Fruit fly (Drosophila melanogaster) whole organism, embryonic: ENCODE measurements around the gene CG17177.

ENCODE experiments used
- CG10147 ChIP-seq: fragments of 200-800 bp; sonication (Bioruptor generic); optimal IDR thresholded peaks from 2 replicates; lab custom pipeline; 2019; ENCODE audit warnings: missing biosample characterization, mild to moderate bottlenecking, missing genetic modification characterization, moderate library complexity
- CG10209 ChIP-seq: fragments of 200-800 bp; sonication (Bioruptor generic); optimal IDR thresholded peaks from 3 replicates; lab custom pipeline; 2017; ENCODE audit warnings: missing biosample characterization, mild to moderate bottlenecking, missing genetic modification characterization, missing genetic modification reagents
- CG10267 ChIP-seq: fragments of 200-800 bp; sonication (Bioruptor generic); optimal IDR thresholded peaks from 2 replicates; lab custom pipeline; 2018; ENCODE audit warnings: missing biosample characterization, mild to moderate bottlenecking, missing genetic modification characterization, moderate library complexity
- CG10321 ChIP-seq: fragments of 200-800 bp; sonication (Bioruptor generic); IDR thresholded peaks from 2 replicates; pipeline ENCODE4 v1.3.6; 2022; ENCODE audit warnings: missing biosample characterization, missing genetic modification characterization
- CG10462 ChIP-seq: fragments of 200-800 bp; sonication (Bioruptor generic); optimal IDR thresholded peaks from 2 replicates; lab custom pipeline; 2016; ENCODE audit warnings: missing biosample characterization, missing genetic modification characterization
- CG11085 ChIP-seq: fragments of 200-800 bp; sonication (Bioruptor generic); IDR thresholded peaks from 2 replicates; pipeline ENCODE4 v1.3.6; 2022; ENCODE audit warnings: missing biosample characterization, missing genetic modification characterization
- CG12155 ChIP-seq: fragments of 200-800 bp; sonication (Bioruptor generic); optimal IDR thresholded peaks from 3 replicates; lab custom pipeline; 2016; ENCODE audit warnings: missing biosample characterization, missing genetic modification characterization
- CG12236 ChIP-seq: fragments of 200-800 bp; sonication (Bioruptor generic); optimal IDR thresholded peaks from 2 replicates; lab custom pipeline; 2016; ENCODE audit warnings: missing biosample characterization, missing genetic modification characterization
- CG12659 ChIP-seq: fragments of 200-800 bp; sonication (Bioruptor generic); optimal IDR thresholded peaks from 3 replicates; lab custom pipeline; 2017; ENCODE audit warnings: mild to moderate bottlenecking, missing biosample characterization, missing genetic modification reagents, missing genetic modification characterization
- CG13775 ChIP-seq: fragments of 200-800 bp; sonication (Bioruptor generic); optimal IDR thresholded peaks from 3 replicates; lab custom pipeline; 2017; ENCODE audit warnings: missing biosample characterization, mild to moderate bottlenecking, missing genetic modification characterization
- CG1647 ChIP-seq: fragments of 200-800 bp; sonication (Bioruptor generic); optimal IDR thresholded peaks from 3 replicates; lab custom pipeline; 2016; ENCODE audit warnings: missing biosample characterization, missing genetic modification characterization
- CG17361 ChIP-seq: fragments of 200-800 bp; sonication (Bioruptor generic); IDR thresholded peaks from 3 replicates; pipeline ENCODE4 v1.3.6; 2022; ENCODE audit warnings: missing biosample characterization, missing genetic modification characterization
- CG1832 ChIP-seq: fragments of 200-800 bp; sonication (Bioruptor generic); optimal IDR thresholded peaks from 2 replicates; lab custom pipeline; 2017; ENCODE audit warnings: missing biosample characterization, mild to moderate bottlenecking, missing genetic modification characterization, inconsistent platforms
- CG18619 ChIP-seq: fragments of 200-800 bp; sonication (Bioruptor generic); optimal IDR thresholded peaks from 3 replicates; lab custom pipeline; 2017; ENCODE audit warnings: missing biosample characterization, mild to moderate bottlenecking, missing genetic modification characterization
- CG2678 ChIP-seq: fragments of 200-800 bp; sonication (Bioruptor generic); optimal IDR thresholded peaks from 3 replicates; lab custom pipeline; 2019; ENCODE audit warnings: missing biosample characterization, mild to moderate bottlenecking, missing genetic modification characterization, moderate library complexity
- CG33213 ChIP-seq: fragments of 200-800 bp; sonication (Bioruptor generic); optimal IDR thresholded peaks from 3 replicates; lab custom pipeline; 2016; ENCODE audit warnings: missing biosample characterization, missing genetic modification characterization
- CG6813 ChIP-seq: fragments of 200-800 bp; sonication (Bioruptor generic); optimal IDR thresholded peaks from 2 replicates; lab custom pipeline; 2017; ENCODE audit warnings: missing biosample characterization, missing genetic modification characterization, mild to moderate bottlenecking, moderate library complexity, missing genetic modification reagents
- CG6854 ChIP-seq: fragments of 200-800 bp; sonication (Bioruptor generic); optimal IDR thresholded peaks from 3 replicates; lab custom pipeline; 2017; ENCODE audit warnings: missing biosample characterization, mild to moderate bottlenecking, missing genetic modification characterization
- CG7786 ChIP-seq: fragments of 200-800 bp; sonication (Bioruptor generic); optimal IDR thresholded peaks from 2 replicates; lab custom pipeline; 2016; ENCODE audit warnings: missing biosample characterization, missing genetic modification characterization
- CG7839 ChIP-seq: fragments of 200-800 bp; sonication (Bioruptor generic); optimal IDR thresholded peaks from 3 replicates; lab custom pipeline; 2018; ENCODE audit warnings: missing biosample characterization, mild to moderate bottlenecking, missing genetic modification characterization, moderate library complexity
- CG8089 ChIP-seq: fragments of 200-800 bp; sonication (Bioruptor generic); optimal IDR thresholded peaks from 3 replicates; lab custom pipeline; 2016; ENCODE audit warnings: missing biosample characterization, missing genetic modification characterization
- CG8281 ChIP-seq: fragments of 200-800 bp; sonication (Bioruptor generic); optimal IDR thresholded peaks from 2 replicates; lab custom pipeline; 2018; ENCODE audit warnings: missing biosample characterization, mild to moderate bottlenecking, missing genetic modification characterization, moderate library complexity
- CG9727 ChIP-seq: fragments of 200-800 bp; sonication (Bioruptor generic); optimal IDR thresholded peaks from 3 replicates; lab custom pipeline; 2017; ENCODE audit warnings: missing biosample characterization, mild to moderate bottlenecking, missing genetic modification characterization
- CG9817 ChIP-seq: fragments of 200-800 bp; sonication (Bioruptor generic); optimal IDR thresholded peaks from 2 replicates; lab custom pipeline; 2018; ENCODE audit warnings: missing biosample characterization, mild to moderate bottlenecking, missing genetic modification characterization, moderate library complexity
- D19B ChIP-seq: fragments of 200-800 bp; sonication (Bioruptor generic); optimal IDR thresholded peaks from 2 replicates; lab custom pipeline; 2017; ENCODE audit warnings: missing biosample characterization, mild to moderate bottlenecking, missing genetic modification characterization
- Dek ChIP-seq: fragments of 200-800 bp; sonication (Bioruptor generic); optimal IDR thresholded peaks from 3 replicates; lab custom pipeline; 2019; ENCODE audit warnings: missing biosample characterization, mild to moderate bottlenecking, missing genetic modification characterization, moderate library complexity
- Lhr ChIP-seq: fragments of 200-800 bp; sonication (Bioruptor generic); optimal IDR thresholded peaks from 3 replicates; lab custom pipeline; 2017; ENCODE audit warnings: mild to moderate bottlenecking, missing biosample characterization, missing genetic modification reagents, missing genetic modification characterization
- Oli ChIP-seq: fragments of 200-800 bp; sonication (Bioruptor generic); optimal IDR thresholded peaks from 2 replicates; lab custom pipeline; 2018; ENCODE audit warnings: missing biosample characterization, mild to moderate bottlenecking, missing genetic modification characterization, moderate library complexity
- Sry-δ ChIP-seq: fragments of 200-800 bp; sonication (Bioruptor generic); optimal IDR thresholded peaks from 2 replicates; lab custom pipeline; 2016; ENCODE audit warnings: missing biosample characterization, missing genetic modification characterization
- bbx ChIP-seq: fragments of 200-800 bp; sonication (Bioruptor generic); IDR thresholded peaks from 2 replicates; pipeline ENCODE4 v1.3.6; 2022; ENCODE audit warnings: missing biosample characterization, missing genetic modification characterization; ENCODE audit not compliant: partially characterized antibody
- cad ChIP-seq: fragments of >200 bp; optimal IDR thresholded peaks from 2 replicates; lab custom pipeline; 2017; ENCODE audit warnings: missing biosample characterization, missing genetic modification characterization
- caup ChIP-seq: fragments of 200-800 bp; sonication (Bioruptor generic); optimal IDR thresholded peaks from 3 replicates; lab custom pipeline; 2017; ENCODE audit warnings: missing biosample characterization, mild to moderate bottlenecking, missing genetic modification characterization, moderate library complexity; ENCODE audit not compliant: severe bottlenecking
- gcm ChIP-seq: fragments of 200-800 bp; sonication (Bioruptor generic); optimal IDR thresholded peaks from 2 replicates; lab custom pipeline; 2019; ENCODE audit warnings: missing biosample characterization, mild to moderate bottlenecking, missing genetic modification characterization, moderate library complexity
- ham ChIP-seq: fragments of 200-800 bp; sonication (Bioruptor generic); IDR thresholded peaks from 2 replicates; pipeline ENCODE4 v1.3.6; 2022; ENCODE audit warnings: missing biosample characterization, missing genetic modification characterization
- hb ChIP-seq: fragments of 200-800 bp; sonication (Bioruptor generic); IDR thresholded peaks from 3 replicates; pipeline ENCODE4 v1.3.6; 2022; ENCODE audit warnings: missing biosample characterization, missing genetic modification characterization; ENCODE audit not compliant: partially characterized antibody
- kni ChIP-seq: fragments of 200-800 bp; sonication (Bioruptor generic); optimal IDR thresholded peaks from 3 replicates; lab custom pipeline; 2017; ENCODE audit warnings: mild to moderate bottlenecking, missing biosample characterization, missing genetic modification reagents, missing genetic modification characterization
- knrl ChIP-seq: fragments of 200-800 bp; sonication (Bioruptor generic); IDR thresholded peaks from 3 replicates; pipeline ENCODE4 v1.3.6; 2022; ENCODE audit warnings: missing biosample characterization, missing genetic modification characterization; ENCODE audit not compliant: partially characterized antibody
- maf-S ChIP-seq: fragments of 200-800 bp; sonication (Bioruptor generic); optimal IDR thresholded peaks from 2 replicates; lab custom pipeline; 2016; ENCODE audit warnings: missing biosample characterization, missing genetic modification characterization
- nau ChIP-seq: fragments of 200-800 bp; sonication (Bioruptor generic); optimal IDR thresholded peaks from 3 replicates; lab custom pipeline; 2017; ENCODE audit warnings: missing biosample characterization, mild to moderate bottlenecking, missing genetic modification characterization, missing genetic modification reagents
- org-1 ChIP-seq: fragments of 200-800 bp; sonication (Bioruptor generic); optimal IDR thresholded peaks from 2 replicates; lab custom pipeline; 2017; ENCODE audit warnings: missing biosample characterization, missing genetic modification characterization
- pnt ChIP-seq: fragments of 200-800 bp; sonication (Bioruptor generic); optimal IDR thresholded peaks from 3 replicates; lab custom pipeline; 2016; ENCODE audit warnings: missing biosample characterization, missing genetic modification characterization
- salm ChIP-seq: fragments of 200-800 bp; sonication (Bioruptor generic); optimal IDR thresholded peaks from 2 replicates; lab custom pipeline; 2018; ENCODE audit warnings: missing biosample characterization, mild to moderate bottlenecking, missing genetic modification characterization
- sc ChIP-seq, 3 experiments: fragments of >200 bp in 2 of 3; fragments of 200-800 bp in 1 of 3; sonication (Bioruptor generic) in 1 of 3; optimal IDR thresholded peaks; 2 replicates in 2 of 3; 3 replicates in 1 of 3; lab custom pipeline; 2017; ENCODE audit warnings: mild to moderate bottlenecking in 1 of 3, missing biosample characterization in 1 of 3, missing genetic modification characterization in 1 of 3, missing genetic modification reagents in 1 of 3
- scrt ChIP-seq: fragments of 200-800 bp; sonication (Bioruptor generic); optimal IDR thresholded peaks from 2 replicates; lab custom pipeline; 2018; ENCODE audit warnings: missing biosample characterization, mild to moderate bottlenecking, missing genetic modification characterization, moderate library complexity
- sim ChIP-seq: fragments of 200-800 bp; sonication (Bioruptor generic); IDR thresholded peaks from 2 replicates; pipeline ENCODE4 v1.3.6; 2022; ENCODE audit warnings: missing biosample characterization, missing genetic modification characterization
- sqz ChIP-seq: fragments of 200-800 bp; sonication (Bioruptor generic); optimal IDR thresholded peaks from 3 replicates; lab custom pipeline; 2018; ENCODE audit warnings: missing biosample characterization, mild to moderate bottlenecking, missing genetic modification characterization
- stc ChIP-seq: fragments of 200-800 bp; sonication (Bioruptor generic); IDR thresholded peaks from 2 replicates; pipeline ENCODE4 v1.3.6; 2022; ENCODE audit warnings: missing biosample characterization, missing genetic modification characterization
- vnd ChIP-seq: fragments of 200-800 bp; sonication (Bioruptor generic); IDR thresholded peaks from 3 replicates; pipeline ENCODE4 v1.3.6; 2022; ENCODE audit warnings: missing biosample characterization, missing genetic modification characterization; ENCODE audit not compliant: partially characterized antibody
- wor ChIP-seq: fragments of 200-800 bp; sonication (Bioruptor generic); IDR thresholded peaks from 2 replicates; pipeline ENCODE4 v1.3.6; 2022; ENCODE audit warnings: missing biosample characterization, missing genetic modification characterization

The CG17177 gene

dm6 chr3L:14708053-14708452 lies 6.6 kb upstream of the CG17177 start (continued):
- TF ChIP-seq bbx (no peak), CG2678 (tag; lab: Kevin White, UChicago) (peak; percentile 70), knrl (no peak), CG10321 (peak; percentile 67; the same call in 1 of the 2 replicates), CG12659 (peak; percentile 44), sc (optimal IDR thresholded peaks at IDR 0.05; lab: Kevin White, UChicago) (no peak), sc (GFP tag; optimal IDR thresholded peaks at IDR 0.05; lab: Kevin White, UChicago) (peak; percentile 38), sqz (GFP tag; lab: Kevin White, UChicago) (no peak), Sry-δ (GFP tag; lab: Kevin White, UChicago) (no peak), CG12236 (GFP tag; lab: Kevin White, UChicago) (peak; percentile 24), CG17361 (GFP tag; lab: Robert Waterston, UW) (no peak), CG9817 (peak; percentile 25), CG18619 (GFP tag; lab: Kevin White, UChicago) (peak; percentile 50), CG6813 (GFP tag; lab: Kevin White, UChicago) (peak; percentile 50), CG9727 (GFP tag; lab: Kevin White, UChicago) (peak; percentile 25), CG10209 (GFP tag; lab: Kevin White, UChicago) (peak; percentile 56), vnd (GFP tag; lab: Robert Waterston, UW) (no peak), ham (GFP tag; lab: Robert Waterston, UW) (no peak), gcm (GFP tag; lab: Kevin White, UChicago) (no peak), CG13775 (GFP tag; lab: Kevin White, UChicago) (no peak), CG1647 (GFP tag; lab: Kevin White, UChicago) (peak; percentile 53), cad (GFP tag; lab: Kevin White, UChicago) (no peak), CG10147 (GFP tag; lab: Kevin White, UChicago) (peak; percentile 54), pnt (GFP tag; lab: Kevin White, UChicago) (no peak), CG10462 (peak; percentile 3), Lhr (GFP tag; lab: Kevin White, UChicago) (no peak), sim (GFP tag; lab: Robert Waterston, UW) (no peak), wor (GFP tag; lab: Robert Waterston, UW) (no peak), Dek (tag; lab: Kevin White, UChicago) (no peak), CG6854 (GFP tag; lab: Kevin White, UChicago) (no peak), Oli (tag; lab: Kevin White, UChicago) (no peak), maf-S (GFP tag; lab: Kevin White, UChicago) (peak; percentile 20), CG8281 (tag; lab: Kevin White, UChicago) (peak; percentile 37), CG12155 (no peak), nau (GFP tag; lab: Kevin White, UChicago) (peak; percentile 14), CG10267 (tag; lab: Kevin White, UChicago) (no peak), CG7786 (GFP tag; lab: Kevin White, UChicago) (peak; percentile 5), CG1832 (no peak), org-1 (peak; percentile 30), hb (GFP tag; lab: Robert Waterston, UW) (no peak), scrt (GFP tag; lab: Kevin White, UChicago) (peak; percentile 32), CG11085 (GFP tag; lab: Robert Waterston, UW) (peak; percentile 37; the same call in 1 of the 2 replicates), CG33213 (GFP tag; lab: Kevin White, UChicago) (peak; percentile 55), kni (GFP tag; lab: Kevin White, UChicago) (no peak), CG7839 (tag; lab: Kevin White, UChicago) (peak; percentile 8), CG8089 (GFP tag; lab: Kevin White, UChicago) (peak; percentile 5), salm (tag; lab: Kevin White, UChicago) (no peak), D19B (GFP tag; lab: Kevin White, UChicago) (no peak), caup (GFP tag; lab: Kevin White, UChicago) (peak; percentile 59), stc (no peak)
